Fruit fly (Drosophila melanogaster) whole organism, adult: ENCODE data around the gene Tep3.

Source experiments
- CG11617 ChIP-seq: fragments of 200-800 bp; sonication (Bioruptor generic); optimal IDR thresholded peaks from 2 replicates; lab custom pipeline; 2017; ENCODE audit warnings: mild to moderate bottlenecking, missing biosample characterization, missing genetic modification reagents, missing genetic modification characterization
- CG12768 ChIP-seq: fragments of 200-800 bp; sonication (Bioruptor generic); optimal IDR thresholded peaks from 2 replicates; lab custom pipeline; 2017; ENCODE audit warnings: missing biosample characterization, missing genetic modification characterization, mild to moderate bottlenecking, moderate library complexity, missing genetic modification reagents
- CG14711 ChIP-seq: fragments of 200-800 bp; sonication (Bioruptor generic); optimal IDR thresholded peaks from 2 replicates; lab custom pipeline; 2018; ENCODE audit warnings: missing biosample characterization, mild to moderate bottlenecking, missing genetic modification characterization, moderate library complexity
- CG1620 ChIP-seq: fragments of 200-800 bp; sonication (Bioruptor generic); optimal IDR thresholded peaks from 2 replicates; lab custom pipeline; 2016; ENCODE audit warnings: missing biosample characterization, missing genetic modification characterization
- CG33017 ChIP-seq: fragments of 200-800 bp; sonication (Bioruptor generic); optimal IDR thresholded peaks from 2 replicates; lab custom pipeline; 2018; ENCODE audit warnings: missing biosample characterization, mild to moderate bottlenecking, missing genetic modification characterization, moderate library complexity
- CG5204 ChIP-seq: fragments of 200-800 bp; sonication (Bioruptor generic); optimal IDR thresholded peaks from 2 replicates; lab custom pipeline; 2016; ENCODE audit warnings: missing biosample characterization, missing genetic modification characterization
- CG7045 ChIP-seq: fragments of 200-800 bp; sonication (Bioruptor generic); optimal IDR thresholded peaks from 2 replicates; lab custom pipeline; 2017; ENCODE audit warnings: missing biosample characterization, mild to moderate bottlenecking, missing genetic modification characterization
- CG7101 ChIP-seq: fragments of 200-800 bp; sonication (Bioruptor generic); optimal IDR thresholded peaks from 2 replicates; lab custom pipeline; 2018; ENCODE audit warnings: missing biosample characterization, mild to moderate bottlenecking, missing genetic modification characterization, moderate library complexity
- Clk ChIP-seq: fragments of 200-800 bp; sonication (Bioruptor generic); optimal IDR thresholded peaks from 2 replicates; lab custom pipeline; 2017; ENCODE audit warnings: missing biosample characterization, missing genetic modification characterization
- Crg-1 ChIP-seq: fragments of 200-800 bp; sonication (Bioruptor generic); optimal IDR thresholded peaks from 2 replicates; lab custom pipeline; 2016; ENCODE audit warnings: missing biosample characterization, missing genetic modification characterization
- Hr96 ChIP-seq: fragments of 200-800 bp; sonication (Bioruptor generic); optimal IDR thresholded peaks from 2 replicates; lab custom pipeline; 2016; ENCODE audit warnings: missing biosample characterization, missing genetic modification characterization
- Mnt ChIP-seq: fragments of 200-800 bp; sonication (Bioruptor generic); optimal IDR thresholded peaks from 2 replicates; lab custom pipeline; 2016; ENCODE audit warnings: missing biosample characterization, mild to moderate bottlenecking, missing genetic modification characterization
- bab1 ChIP-seq: fragments of 200-800 bp; sonication (Bioruptor generic); optimal IDR thresholded peaks from 3 replicates; lab custom pipeline; 2019; ENCODE audit warnings: missing biosample characterization, mild to moderate bottlenecking, missing genetic modification characterization, moderate library complexity
- cic ChIP-seq: fragments of 200-800 bp; sonication (Bioruptor generic); optimal IDR thresholded peaks from 2 replicates; lab custom pipeline; 2017; ENCODE audit warnings: missing biosample characterization, mild to moderate bottlenecking, missing genetic modification characterization, moderate library complexity
- cnc ChIP-seq, 2 experiments: fragments of >200 bp; optimal IDR thresholded peaks; 2 replicates each; lab custom pipeline; 2017
- kay ChIP-seq: fragments of 200-800 bp; sonication (Bioruptor generic); peaks from one replicate; lab custom pipeline; 2016; ENCODE audit warnings: missing biosample characterization, missing genetic modification characterization, borderline replicate concordance
- ovo ChIP-seq: fragments of 200-800 bp; sonication (Bioruptor generic); optimal IDR thresholded peaks from 2 replicates; lab custom pipeline; 2016; ENCODE audit warnings: missing biosample characterization, missing genetic modification characterization
- pad ChIP-seq: fragments of 200-800 bp; sonication (Bioruptor generic); optimal IDR thresholded peaks from 3 replicates; lab custom pipeline; 2017; ENCODE audit warnings: missing biosample characterization, missing genetic modification characterization, mild to moderate bottlenecking, moderate library complexity, missing genetic modification reagents
- tj ChIP-seq: fragments of 200-800 bp; sonication (Bioruptor generic); optimal IDR thresholded peaks from 3 replicates; lab custom pipeline; 2017; ENCODE audit warnings: missing biosample characterization, mild to moderate bottlenecking, missing genetic modification characterization, moderate library complexity
- toe ChIP-seq: fragments of 200-800 bp; sonication (Bioruptor generic); optimal IDR thresholded peaks from 2 replicates; lab custom pipeline; 2016; ENCODE audit warnings: missing biosample characterization, missing genetic modification characterization

The Tep3 gene

DNA sequence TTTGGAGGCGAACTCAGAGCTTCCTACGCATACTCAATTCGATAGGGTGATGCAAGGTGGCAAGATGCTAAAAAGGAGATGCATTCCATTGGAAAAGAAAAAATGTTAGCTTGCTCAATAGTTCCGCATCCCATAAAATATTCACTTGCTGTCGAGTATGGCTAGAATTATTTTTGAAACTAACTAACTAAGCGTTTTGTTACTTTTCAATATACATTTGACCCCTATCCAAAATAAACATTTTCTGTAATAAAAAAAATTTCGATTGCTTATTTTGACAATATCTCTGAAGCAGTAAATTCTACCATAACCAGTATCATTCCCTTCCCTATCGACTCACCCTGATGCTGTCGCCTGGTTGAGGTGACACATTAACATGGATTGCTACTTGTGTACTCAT, 929 bp downstream of the Tep3 start:
- TF ChIP-seq cnc (optimal IDR thresholded peaks at IDR 0.05; lab: Kevin White, UChicago), result no peak
- no peak for TF ChIP-seq CG7101 (tag; lab: Kevin White, UChicago)
- TF ChIP-seq kay (GFP tag; lab: Kevin White, UChicago), result peak; percentile 24
- no peak for TF ChIP-seq bab1 (GFP tag; lab: Kevin White, UChicago)

DNA sequence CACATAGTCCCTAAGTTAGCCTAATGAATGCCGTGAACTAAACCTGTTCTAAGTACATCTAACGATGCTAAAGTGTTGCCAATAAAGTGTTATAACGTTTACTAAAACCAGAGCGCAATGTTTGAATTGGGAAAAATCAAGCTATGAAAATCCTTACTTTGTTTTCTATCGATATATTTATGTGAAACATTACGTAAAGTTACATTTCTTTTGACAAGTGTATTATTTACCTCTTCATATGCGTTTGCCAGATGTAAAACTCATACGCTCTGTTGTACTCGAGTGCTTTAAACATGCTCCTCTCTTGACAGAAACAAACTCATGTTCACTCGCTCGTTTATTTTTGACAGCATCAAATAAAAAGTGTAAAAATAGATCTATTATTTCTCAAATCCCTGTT, 8.0 kb downstream of the Tep3 start, which contains the start of gene Ntl:
TSS of gene Ntl (plus strand) at position 301 of the 400 bp plus-strand sequence.
- TF ChIP-seq CG33017 (tag; lab: Kevin White, UChicago) (no peak), toe (GFP tag; lab: Kevin White, UChicago) (no peak), CG14711 (tag; lab: Kevin White, UChicago) (no peak), CG7045 (no peak), Crg-1 (GFP tag; lab: Kevin White, UChicago) (no peak), pad (GFP tag; lab: Kevin White, UChicago) (no peak), CG1620 (GFP tag; lab: Kevin White, UChicago) (no peak), Mnt (GFP tag; lab: Kevin White, UChicago) (no peak), CG12768 (GFP tag; lab: Kevin White, UChicago) (no peak), Clk (GFP tag; lab: Kevin White, UChicago) (no peak), tj (GFP tag; lab: Kevin White, UChicago) (no peak), CG11617 (GFP tag; lab: Kevin White, UChicago) (no peak), cic (GFP tag; lab: Kevin White, UChicago) (no peak), kay (GFP tag; lab: Kevin White, UChicago) (no peak), Hr96 (GFP tag; lab: Kevin White, UChicago) (no peak), CG7101 (tag; lab: Kevin White, UChicago) (no peak), ovo (no peak), cnc (optimal IDR thresholded peaks at IDR 0.05; lab: Kevin White, UChicago) (no peak), CG5204 (GFP tag; lab: Kevin White, UChicago) (no peak), bab1 (GFP tag; lab: Kevin White, UChicago) (no peak)

DNA sequence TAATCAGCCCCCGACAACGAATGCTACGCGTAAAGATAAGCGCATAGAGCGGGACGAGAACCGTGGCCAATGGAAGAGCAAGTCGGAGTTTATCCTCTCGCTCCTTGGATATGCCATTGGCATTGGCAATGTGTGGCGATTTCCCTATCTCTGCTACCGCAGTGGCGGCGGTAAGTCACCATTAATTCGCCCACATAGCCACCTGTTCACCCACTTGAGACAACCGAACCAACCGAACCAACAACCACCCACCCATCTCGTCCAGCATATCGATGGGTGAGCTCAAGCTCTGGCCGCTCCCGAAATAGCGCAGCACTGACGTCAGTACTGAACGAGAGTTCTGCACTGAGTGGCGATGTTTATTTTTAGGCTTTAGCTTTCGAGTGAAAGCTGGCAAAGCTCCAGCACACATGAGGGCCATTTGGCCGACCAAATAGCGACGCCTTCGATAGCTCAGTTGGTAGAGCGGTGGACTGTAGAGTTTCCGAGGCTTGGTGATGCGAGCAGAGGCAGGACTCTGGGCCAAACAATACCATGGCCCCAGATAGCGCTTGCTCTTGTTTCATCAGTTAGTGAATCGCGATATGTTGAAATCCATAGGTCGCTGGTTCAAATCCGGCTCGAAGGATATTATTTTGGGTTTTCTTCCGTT, 8.6 kb downstream of the Tep3 start:
- TF ChIP-seq bab1 (GFP tag; lab: Kevin White, UChicago) (no peak), CG7045 (no peak), CG11617 (GFP tag; lab: Kevin White, UChicago) (no peak), cnc (optimal IDR thresholded peaks at IDR 0.05; lab: Kevin White, UChicago) (no peak), toe (GFP tag; lab: Kevin White, UChicago) (no peak), ovo (no peak), CG12768 (GFP tag; lab: Kevin White, UChicago) (no peak), CG1620 (GFP tag; lab: Kevin White, UChicago) (no peak), Hr96 (GFP tag; lab: Kevin White, UChicago) (no peak), CG33017 (tag; lab: Kevin White, UChicago) (no peak), tj (GFP tag; lab: Kevin White, UChicago) (no peak), kay (GFP tag; lab: Kevin White, UChicago) (no peak), cic (GFP tag; lab: Kevin White, UChicago) (no peak), pad (GFP tag; lab: Kevin White, UChicago) (no peak)

DNA sequence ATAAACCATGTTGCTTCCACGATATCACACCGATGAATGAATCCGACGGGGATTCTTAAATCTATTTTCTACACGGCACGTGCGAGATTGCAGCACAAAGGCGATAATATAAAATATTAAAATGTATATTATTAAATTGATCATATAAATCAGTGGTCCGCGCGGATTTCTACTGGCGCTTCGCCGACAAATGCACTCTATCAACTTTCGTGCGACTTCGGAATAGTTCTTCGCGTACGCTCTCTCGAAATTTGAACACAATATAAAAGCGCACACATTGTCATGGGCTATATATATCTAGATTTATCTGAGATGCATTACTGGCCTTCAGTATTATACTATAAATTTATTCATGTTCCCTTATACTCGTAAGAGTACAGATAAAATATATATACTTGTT, 13.9 kb downstream of the Tep3 start, which contains the start of gene CG33296:
TSS of gene CG33296 (minus strand) at position 101 of the 400 bp plus-strand sequence.
- no peak for TF ChIP-seq CG11617 (GFP tag; lab: Kevin White, UChicago)
- TF ChIP-seq toe (GFP tag; lab: Kevin White, UChicago), result no peak
- no peak for TF ChIP-seq bab1 (GFP tag; lab: Kevin White, UChicago)
- TF ChIP-seq Crg-1 (GFP tag; lab: Kevin White, UChicago), result no peak
- no peak for TF ChIP-seq cnc (optimal IDR thresholded peaks at IDR 0.05; lab: Kevin White, UChicago)
- TF ChIP-seq CG14711 (tag; lab: Kevin White, UChicago), result no peak
- no peak for TF ChIP-seq cic (GFP tag; lab: Kevin White, UChicago)
- no peak for TF ChIP-seq CG12768 (GFP tag; lab: Kevin White, UChicago)

DNA sequence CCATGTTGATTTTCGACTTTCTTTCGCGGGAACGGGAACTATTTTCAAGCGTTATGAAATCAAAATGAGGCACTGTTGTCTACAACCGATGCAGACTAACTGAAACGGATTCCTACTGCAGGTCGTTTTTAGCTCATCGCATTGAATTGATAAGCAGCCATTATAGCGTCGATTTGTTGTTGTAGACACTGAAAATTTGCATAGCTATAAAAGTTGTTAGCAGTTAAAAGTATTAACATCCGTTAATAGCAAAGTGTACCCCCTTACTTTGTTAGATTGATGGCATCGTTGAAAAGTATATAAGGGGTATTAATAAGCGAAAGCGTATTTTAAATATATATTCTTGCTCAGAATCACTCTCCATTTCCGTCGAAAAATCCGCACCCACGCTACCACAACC, 16.8 kb downstream of the Tep3 start, which contains the start of gene CG13793:
TSS of gene CG13793 (minus strand) at position 101 of the 400 bp plus-strand sequence.
- TF ChIP-seq kay (GFP tag; lab: Kevin White, UChicago) (peak; percentile 35), bab1 (GFP tag; lab: Kevin White, UChicago) (no peak)

DNA sequence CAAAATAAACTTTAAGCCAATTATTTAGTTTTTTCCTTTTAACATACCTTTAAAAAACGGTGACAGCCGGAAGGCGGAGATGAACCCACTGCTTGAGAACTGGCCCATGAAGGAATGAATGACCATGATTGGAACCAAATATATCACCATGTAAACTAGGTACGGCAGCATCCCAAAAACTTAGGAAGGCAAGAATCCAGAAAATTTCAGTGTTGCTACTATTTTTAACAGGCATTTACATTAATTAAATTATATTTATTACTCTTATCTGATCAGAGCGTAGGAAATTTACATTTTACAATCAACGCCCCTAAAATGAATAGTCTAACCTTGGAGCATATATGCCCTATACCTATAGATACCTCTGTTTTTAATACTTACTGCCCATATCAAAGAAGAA, 19.5 kb downstream of the Tep3 start:
- TF ChIP-seq CG14711 (tag; lab: Kevin White, UChicago) (no peak), Mnt (GFP tag; lab: Kevin White, UChicago) (no peak), Clk (GFP tag; lab: Kevin White, UChicago) (no peak), cic (GFP tag; lab: Kevin White, UChicago) (no peak), bab1 (GFP tag; lab: Kevin White, UChicago) (no peak), kay (GFP tag; lab: Kevin White, UChicago) (peak; percentile 69), pad (GFP tag; lab: Kevin White, UChicago) (no peak), tj (GFP tag; lab: Kevin White, UChicago) (no peak)
